Worm (Caenorhabditis elegans) whole organism, late embryonic: ENCODE data around the gene T22C8.6.

ENCODE experiments used
- F13H6.1 ChIP-seq: sonication (generic microtip); optimal IDR thresholded peaks from 2 replicates; lab custom pipeline; 2016; ENCODE audit warnings: missing genetic modification characterization, missing compliant biosample characterization
- K09A11.1 ChIP-seq: sonication (generic microtip); optimal IDR thresholded peaks from 2 replicates; lab custom pipeline; 2017; ENCODE audit warnings: antibody characterized with exemption, mild to moderate bottlenecking, missing genetic modification characterization, missing compliant biosample characterization; ENCODE audit not compliant: insufficient read depth
- fkh-6 ChIP-seq: sonication (generic microtip); optimal IDR thresholded peaks from 2 replicates; lab custom pipeline; 2016; ENCODE audit warnings: missing genetic modification characterization, missing compliant biosample characterization
- lin-11 ChIP-seq: fragments of 200-800 bp; sonication (Bioruptor generic); optimal IDR thresholded peaks from 2 replicates; lab custom pipeline; 2018; ENCODE audit warnings: mild to moderate bottlenecking, missing genetic modification characterization, missing compliant biosample characterization
- nhr-11 ChIP-seq: fragments of 150-350 bp; optimal IDR thresholded peaks from 2 replicates; lab custom pipeline; 2014; ENCODE audit warnings: missing biosample characterization, missing genetic modification characterization

- no peak for TF ChIP-seq K09A11.1 (tag; lab: Kevin White, UChicago)
- TF ChIP-seq F13H6.1 (tag; lab: Kevin White, UChicago): no peak
- TF ChIP-seq lin-11 (tag; lab: Kevin White, UChicago): no peak
- TF ChIP-seq fkh-6: no peak
- TF ChIP-seq nhr-11 (tag; lab: Kevin White, UChicago): no peak
These were observed 10.4 kb upstream of the T22C8.6 start for ce11 chrII:8640503-8640902.
